Worm (Caenorhabditis elegans) whole organism, L4 larva: ENCODE data around the gene sdz-28.

Experiments
- R02D3.7 ChIP-seq: fragments of 150-350 bp; sonication (generic microtip); optimal IDR thresholded peaks from 3 replicates; lab custom pipeline; 2014; ENCODE audit warnings: missing biosample characterization, missing genetic modification characterization
- ZK337.2 ChIP-seq: fragments of 200-800 bp; sonication (Bioruptor generic); IDR thresholded peaks from 2 replicates; pipeline ENCODE4 v1.3.6; 2022; ENCODE audit warnings: missing genetic modification reagents, missing genetic modification characterization, missing compliant biosample characterization
- ceh-82 ChIP-seq: sonication (generic microtip); optimal IDR thresholded peaks from 2 replicates; lab custom pipeline; 2017; ENCODE audit warnings: missing biosample characterization, missing genetic modification characterization
- dpl-1 ChIP-seq: fragments of 150-350 bp; optimal IDR thresholded peaks from 2 replicates; lab custom pipeline; 2014; ENCODE audit warnings: missing biosample characterization, missing genetic modification reagents, missing genetic modification characterization
- duxl-1 ChIP-seq: sonication (generic microtip); optimal IDR thresholded peaks from 2 replicates; lab custom pipeline; 2016; ENCODE audit warnings: mild to moderate bottlenecking, missing genetic modification characterization, moderate library complexity, missing compliant biosample characterization; ENCODE audit not compliant: poor library complexity
- egl-27 ChIP-seq: sonication (generic microtip); optimal IDR thresholded peaks from 3 replicates; lab custom pipeline; 2017; ENCODE audit warnings: missing biosample characterization, missing genetic modification reagents, missing genetic modification characterization
- hmg-1.1 ChIP-seq: fragments of 200-800 bp; sonication (Bioruptor generic); IDR thresholded peaks from 2 replicates; pipeline ENCODE4 v1.3.6; 2022; ENCODE audit warnings: missing genetic modification reagents, missing genetic modification characterization, missing compliant biosample characterization
- lin-15B ChIP-seq: fragments of 150-350 bp; sonication (generic microtip); optimal IDR thresholded peaks from 3 replicates; lab custom pipeline; 2014; ENCODE audit warnings: missing biosample characterization, missing genetic modification characterization
- mdl-1 ChIP-seq, 2 experiments: fragments of 150-350 bp in 1 of 2; sonication (generic microtip) in 1 of 2; optimal IDR thresholded peaks; 2 replicates each; lab custom pipeline; 2014 to 2017; ENCODE audit warnings: missing biosample characterization in 2 of 2, missing genetic modification characterization in 2 of 2
- nhr-237 ChIP-seq: sonication (generic microtip); optimal IDR thresholded peaks from 2 replicates; lab custom pipeline; 2017; ENCODE audit warnings: missing biosample characterization, missing genetic modification characterization
- unc-39 ChIP-seq: sonication (generic microtip); optimal IDR thresholded peaks from 2 replicates; lab custom pipeline; 2017; ENCODE audit warnings: missing biosample characterization, missing genetic modification characterization
- unc-62 ChIP-seq, 3 experiments: fragments of 150-350 bp in 1 of 3; sonication (generic microtip); optimal IDR thresholded peaks in 2 of 3; peaks in 1 of 3; 1 replicate in 1 of 3; 2 replicates in 2 of 3; lab custom pipeline; 2014 to 2017; ENCODE audit warnings: missing biosample characterization in 3 of 3, missing genetic modification characterization in 3 of 3, missing genetic modification reagents in 3 of 3, missing genotype in 1 of 3
- zag-1 ChIP-seq: fragments of 150-350 bp; optimal IDR thresholded peaks from 2 replicates; lab custom pipeline; 2014; ENCODE audit warnings: missing biosample characterization, missing genetic modification characterization

- no peak for TF ChIP-seq R02D3.7 (tag; lab: Kevin White, UChicago)
- no peak for TF ChIP-seq nhr-237 (tag; lab: Kevin White, UChicago)
- no peak for TF ChIP-seq ZK337.2 (GFP tag; lab: Robert Waterston, UW)
- TF ChIP-seq egl-27 (tag; lab: Kevin White, UChicago), result no peak
- TF ChIP-seq lin-15B (tag; lab: Kevin White, UChicago), result no peak
- TF ChIP-seq unc-39 (tag; lab: Kevin White, UChicago), result no peak
- no peak for TF ChIP-seq zag-1 (tag; lab: Kevin White, UChicago)
- no peak for TF ChIP-seq dpl-1 (GFP tag; lab: Kevin White, UChicago)
- TF ChIP-seq hmg-1.1, result no peak
- no peak for TF ChIP-seq mdl-1 (tag; optimal IDR thresholded peaks at IDR 0.05; lab: Kevin White, UChicago)
- no peak for TF ChIP-seq ceh-82 (tag; lab: Kevin White, UChicago)
- no peak for TF ChIP-seq duxl-1 (tag; lab: Kevin White, UChicago)
- no peak for TF ChIP-seq unc-62 (GFP tag; optimal IDR thresholded peaks at IDR 0.05 in 1 of 2; lab: Kevin White, UChicago)
- no peak for TF ChIP-seq unc-62 (tag; optimal IDR thresholded peaks at IDR 0.05; lab: Kevin White, UChicago)
Observed at ce11 chrII:2122091-2122490, 8.8 kb upstream of the sdz-28 start, which contains the start of gene math-37.
